Fruit fly (Drosophila melanogaster) whole organism, embryonic: Measurements from ENCODE around the gene CG45066.
A peak's percentile ranks its signal among the peaks of the same experiment; 100 is the strongest.

Source experiments
- Abd-B ChIP-seq: fragments of 200-800 bp; sonication (Bioruptor generic); optimal IDR thresholded peaks from 2 replicates; lab custom pipeline; 2018; ENCODE audit warnings: missing biosample characterization, mild to moderate bottlenecking, missing genetic modification characterization, moderate library complexity
- Atf3 ChIP-seq: fragments of 200-800 bp; sonication (Bioruptor generic); optimal IDR thresholded peaks from 3 replicates; lab custom pipeline; 2016; ENCODE audit warnings: missing biosample characterization, missing genetic modification characterization
- Bdp1 ChIP-seq: fragments of 200-800 bp; sonication (Bioruptor generic); optimal IDR thresholded peaks from 3 replicates; lab custom pipeline; 2016; ENCODE audit warnings: missing biosample characterization, missing genetic modification characterization
- CG10267 ChIP-seq: fragments of 200-800 bp; sonication (Bioruptor generic); optimal IDR thresholded peaks from 2 replicates; lab custom pipeline; 2018; ENCODE audit warnings: missing biosample characterization, mild to moderate bottlenecking, missing genetic modification characterization, moderate library complexity
- CG10274 ChIP-seq: fragments of 200-800 bp; sonication (Bioruptor generic); optimal IDR thresholded peaks from 3 replicates; lab custom pipeline; 2017; ENCODE audit warnings: missing biosample characterization, mild to moderate bottlenecking, missing genetic modification characterization
- CG12769 ChIP-seq: fragments of 200-800 bp; sonication (Bioruptor generic); optimal IDR thresholded peaks from 2 replicates; lab custom pipeline; 2019; ENCODE audit warnings: missing biosample characterization, mild to moderate bottlenecking, missing genetic modification characterization, moderate library complexity
- CG16779 ChIP-seq: fragments of 200-800 bp; sonication (Bioruptor generic); IDR thresholded peaks from 2 replicates; pipeline ENCODE4 v1.3.6; 2022; ENCODE audit warnings: missing biosample characterization, missing genetic modification characterization
- CG16815 ChIP-seq: fragments of 200-800 bp; sonication (Bioruptor generic); optimal IDR thresholded peaks from 3 replicates; lab custom pipeline; 2017; ENCODE audit warnings: missing biosample characterization, mild to moderate bottlenecking, missing genetic modification characterization
- CG17361 ChIP-seq: fragments of 200-800 bp; sonication (Bioruptor generic); IDR thresholded peaks from 3 replicates; pipeline ENCODE4 v1.3.6; 2022; ENCODE audit warnings: missing biosample characterization, missing genetic modification characterization
- CG17385 ChIP-seq: fragments of 200-800 bp; sonication (Bioruptor generic); optimal IDR thresholded peaks from 3 replicates; lab custom pipeline; 2018; ENCODE audit warnings: missing biosample characterization, mild to moderate bottlenecking, missing genetic modification characterization
- CG17829 ChIP-seq: fragments of 200-800 bp; optimal IDR thresholded peaks from 2 replicates; lab custom pipeline; 2019; ENCODE audit warnings: missing biosample characterization, mild to moderate bottlenecking, missing genetic modification characterization, moderate library complexity
- CG18599 ChIP-seq: fragments of 200-800 bp; sonication (Bioruptor generic); optimal IDR thresholded peaks from 3 replicates; lab custom pipeline; 2017; ENCODE audit warnings: missing biosample characterization, missing genetic modification characterization, mild to moderate bottlenecking, moderate library complexity, missing genetic modification reagents
- CG18619 ChIP-seq: fragments of 200-800 bp; sonication (Bioruptor generic); optimal IDR thresholded peaks from 3 replicates; lab custom pipeline; 2017; ENCODE audit warnings: missing biosample characterization, mild to moderate bottlenecking, missing genetic modification characterization
- CG2202 ChIP-seq: fragments of 200-800 bp; sonication (Bioruptor generic); optimal IDR thresholded peaks from 2 replicates; lab custom pipeline; 2018; ENCODE audit warnings: missing biosample characterization, mild to moderate bottlenecking, missing genetic modification characterization
- CG2889 ChIP-seq: fragments of 200-800 bp; sonication (Bioruptor generic); IDR thresholded peaks from 3 replicates; pipeline ENCODE4 v1.3.6; 2022; ENCODE audit warnings: missing biosample characterization, missing genetic modification characterization
- CG3065 ChIP-seq: fragments of 200-800 bp; sonication (Bioruptor generic); optimal IDR thresholded peaks from 2 replicates; lab custom pipeline; 2016; ENCODE audit warnings: missing biosample characterization, missing genetic modification characterization
- CG31365 ChIP-seq: fragments of 200-800 bp; sonication (Bioruptor generic); optimal IDR thresholded peaks from 2 replicates; lab custom pipeline; 2018; ENCODE audit warnings: missing biosample characterization, mild to moderate bottlenecking, missing genetic modification characterization
- CG31441 ChIP-seq: fragments of 200-800 bp; sonication (Bioruptor generic); IDR thresholded peaks from 2 replicates; pipeline ENCODE4 v1.3.6; 2022; ENCODE audit warnings: missing biosample characterization, missing genetic modification characterization
- CG32772 ChIP-seq: fragments of 200-800 bp; sonication (Bioruptor generic); IDR thresholded peaks from 2 replicates; pipeline ENCODE4 v1.3.6; 2022; ENCODE audit warnings: missing biosample characterization, missing genetic modification characterization
- CG7839 ChIP-seq: fragments of 200-800 bp; sonication (Bioruptor generic); optimal IDR thresholded peaks from 3 replicates; lab custom pipeline; 2018; ENCODE audit warnings: missing biosample characterization, mild to moderate bottlenecking, missing genetic modification characterization, moderate library complexity
- CG9215 ChIP-seq: fragments of 200-800 bp; sonication (Bioruptor generic); IDR thresholded peaks from 2 replicates; pipeline ENCODE4 v1.3.6; 2022; ENCODE audit warnings: missing biosample characterization, missing genetic modification characterization
- CG9437 ChIP-seq: fragments of 200-800 bp; sonication (Bioruptor generic); optimal IDR thresholded peaks from 2 replicates; lab custom pipeline; 2018; ENCODE audit warnings: missing biosample characterization, mild to moderate bottlenecking, missing genetic modification characterization
- CG9609 ChIP-seq: fragments of 200-800 bp; sonication (Bioruptor generic); optimal IDR thresholded peaks from 3 replicates; lab custom pipeline; 2016; ENCODE audit warnings: missing biosample characterization, missing genetic modification characterization
- CG9797 ChIP-seq: fragments of 200-800 bp; sonication (Bioruptor generic); optimal IDR thresholded peaks from 3 replicates; lab custom pipeline; 2018; ENCODE audit warnings: missing biosample characterization, mild to moderate bottlenecking, missing genetic modification characterization
- Dip3 ChIP-seq: fragments of 200-800 bp; sonication (Bioruptor generic); optimal IDR thresholded peaks from 3 replicates; lab custom pipeline; 2016; ENCODE audit warnings: missing biosample characterization, missing genetic modification characterization
- Dref ChIP-seq: fragments of 200-800 bp; sonication (Bioruptor generic); IDR thresholded peaks from 2 replicates; pipeline ENCODE4 v1.3.6; 2022; ENCODE audit warnings: missing biosample characterization, missing genetic modification characterization
- Gsc ChIP-seq: fragments of 200-800 bp; sonication (Bioruptor generic); IDR thresholded peaks from 2 replicates; pipeline ENCODE4 v1.3.6; 2022; ENCODE audit warnings: missing biosample characterization, missing genetic modification characterization
- HLH54F ChIP-seq: fragments of 200-800 bp; sonication (Bioruptor generic); optimal IDR thresholded peaks from 3 replicates; lab custom pipeline; 2016; ENCODE audit warnings: missing biosample characterization, missing genetic modification characterization
- HLHmδ ChIP-seq: fragments of 200-800 bp; sonication (Bioruptor generic); optimal IDR thresholded peaks from 2 replicates; lab custom pipeline; 2018; ENCODE audit warnings: missing biosample characterization, mild to moderate bottlenecking, missing genetic modification characterization, moderate library complexity
- HmgZ ChIP-seq: fragments of 200-800 bp; sonication (Bioruptor generic); optimal IDR thresholded peaks from 2 replicates; lab custom pipeline; 2018; ENCODE audit warnings: missing biosample characterization, mild to moderate bottlenecking, missing genetic modification characterization
- MTF-1 ChIP-seq: fragments of 200-800 bp; sonication (Bioruptor generic); optimal IDR thresholded peaks from 2 replicates; lab custom pipeline; 2018; ENCODE audit warnings: missing biosample characterization, mild to moderate bottlenecking, missing genetic modification characterization, borderline replicate concordance
- Mrtf ChIP-seq: fragments of 200-800 bp; sonication (Bioruptor generic); IDR thresholded peaks from 3 replicates; pipeline ENCODE4 v1.3.6; 2022; ENCODE audit warnings: missing biosample characterization, missing genetic modification characterization
- Neu2 ChIP-seq: fragments of 200-800 bp; sonication (Bioruptor generic); optimal IDR thresholded peaks from 3 replicates; lab custom pipeline; 2016; ENCODE audit warnings: missing biosample characterization, missing genetic modification characterization, borderline replicate concordance
- Ravus ChIP-seq: fragments of 200-800 bp; sonication (Bioruptor generic); IDR thresholded peaks from 2 replicates; pipeline ENCODE4 v1.3.6; 2022; ENCODE audit warnings: missing biosample characterization, missing genetic modification characterization
- Sin3A ChIP-seq: fragments of >200 bp; optimal IDR thresholded peaks from 2 replicates; lab custom pipeline; 2018
- Sry-β ChIP-seq: fragments of 200-800 bp; sonication (Bioruptor generic); optimal IDR thresholded peaks from 2 replicates; lab custom pipeline; 2018; ENCODE audit warnings: missing biosample characterization, mild to moderate bottlenecking, missing genetic modification characterization, moderate library complexity
- cas ChIP-seq: fragments of 200-800 bp; sonication (Bioruptor generic); IDR thresholded peaks from 2 replicates; pipeline ENCODE4 v1.3.6; 2022; ENCODE audit warnings: missing biosample characterization, missing genetic modification characterization
- chinmo ChIP-seq: fragments of 200-800 bp; sonication (Bioruptor generic); IDR thresholded peaks from 4 replicates; pipeline ENCODE4 v1.3.6; 2022; ENCODE audit warnings: missing biosample characterization, missing genetic modification characterization; ENCODE audit not compliant: partially characterized antibody
- ems ChIP-seq: fragments of 200-800 bp; sonication (Bioruptor generic); optimal IDR thresholded peaks from 3 replicates; lab custom pipeline; 2016; ENCODE audit warnings: missing biosample characterization, missing genetic modification characterization
- h ChIP-seq: fragments of >200 bp; optimal IDR thresholded peaks from 2 replicates; lab custom pipeline; 2017
- insv ChIP-seq, 2 experiments: fragments of 200-800 bp; sonication (Bioruptor generic); optimal IDR thresholded peaks; 3 replicates each; lab custom pipeline; 2016 to 2018; ENCODE audit warnings: missing biosample characterization in 2 of 2, missing genetic modification characterization in 2 of 2
- pho ChIP-seq: fragments of 200-800 bp; sonication (Bioruptor generic); optimal IDR thresholded peaks from 2 replicates; lab custom pipeline; 2016; ENCODE audit warnings: missing biosample characterization, missing genetic modification characterization
- ranshi ChIP-seq: fragments of 200-800 bp; sonication (Bioruptor generic); IDR thresholded peaks from 2 replicates; pipeline ENCODE4 v1.3.6; 2022; ENCODE audit warnings: missing biosample characterization, missing genetic modification characterization
- repo ChIP-seq: fragments of 200-800 bp; sonication (Bioruptor generic); optimal IDR thresholded peaks from 2 replicates; lab custom pipeline; 2016; ENCODE audit warnings: missing biosample characterization, missing genetic modification characterization
- sc ChIP-seq, 3 experiments: fragments of >200 bp in 2 of 3; fragments of 200-800 bp in 1 of 3; sonication (Bioruptor generic) in 1 of 3; optimal IDR thresholded peaks; 2 replicates in 2 of 3; 3 replicates in 1 of 3; lab custom pipeline; 2017; ENCODE audit warnings: mild to moderate bottlenecking in 1 of 3, missing biosample characterization in 1 of 3, missing genetic modification characterization in 1 of 3, missing genetic modification reagents in 1 of 3
- schlank ChIP-seq: fragments of 200-800 bp; sonication (Bioruptor generic); optimal IDR thresholded peaks from 2 replicates; lab custom pipeline; 2018; ENCODE audit warnings: missing biosample characterization, mild to moderate bottlenecking, missing genetic modification characterization
- sens-2 ChIP-seq: fragments of 200-800 bp; sonication (Bioruptor generic); IDR thresholded peaks from 2 replicates; pipeline ENCODE4 v1.3.6; 2022; ENCODE audit warnings: missing biosample characterization, missing genetic modification characterization
- slou ChIP-seq: fragments of 200-800 bp; sonication (Bioruptor generic); optimal IDR thresholded peaks from 3 replicates; lab custom pipeline; 2016; ENCODE audit warnings: missing biosample characterization, missing genetic modification characterization
- sug ChIP-seq: fragments of 200-800 bp; optimal IDR thresholded peaks from 2 replicates; lab custom pipeline; 2019; ENCODE audit warnings: missing biosample characterization, mild to moderate bottlenecking, missing genetic modification characterization, moderate library complexity
- ttk ChIP-seq: fragments of 200-800 bp; sonication (Bioruptor generic); IDR thresholded peaks from 2 replicates; pipeline ENCODE4 v2.1.2; 2022; ENCODE audit warnings: missing biosample characterization, missing genetic modification characterization
- unpg ChIP-seq: fragments of 200-800 bp; sonication (Bioruptor generic); optimal IDR thresholded peaks from 3 replicates; lab custom pipeline; 2018; ENCODE audit warnings: missing biosample characterization, mild to moderate bottlenecking, missing genetic modification characterization, moderate library complexity
- vfl ChIP-seq: fragments of 200-800 bp; sonication (Bioruptor generic); optimal IDR thresholded peaks from 2 replicates; lab custom pipeline; 2016; ENCODE audit warnings: missing biosample characterization, missing genetic modification characterization

The CG45066 gene

DNA sequence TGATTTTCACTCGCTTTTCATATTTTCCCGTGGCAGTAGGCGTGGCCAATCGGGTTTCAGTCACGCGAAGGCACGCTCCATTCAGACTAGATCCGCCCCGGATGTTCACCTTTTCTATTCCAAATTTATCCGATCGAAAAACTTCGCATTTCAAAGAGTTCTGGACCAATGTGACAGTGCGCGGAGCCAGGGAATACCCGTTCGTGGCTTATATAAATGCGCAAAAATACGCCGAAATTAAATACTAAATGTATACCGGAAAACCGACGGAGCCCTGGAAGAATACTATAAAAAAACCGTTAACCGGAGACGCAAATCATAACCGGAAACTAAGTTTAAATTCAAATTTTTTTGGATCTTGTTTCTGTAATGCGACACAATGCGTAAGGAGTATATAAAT is 16.5 kb upstream of the CG45066 start, which contains the start of gene promL (continued):
- TF ChIP-seq CG12769 (tag; lab: Kevin White, UChicago) (peak; percentile 47), Atf3 (GFP tag; lab: Kevin White, UChicago) (peak; percentile 18), CG2889 (GFP tag; lab: Robert Waterston, UW) (no peak), CG7839 (tag; lab: Kevin White, UChicago) (peak; percentile 47), Sin3A (lab: Kevin White, UChicago) (peak; percentile 42), CG9797 (GFP tag; lab: Kevin White, UChicago) (peak; percentile 97), CG10267 (tag; lab: Kevin White, UChicago) (peak; percentile 69), CG10274 (no peak), sens-2 (GFP tag; lab: Robert Waterston, UW) (no peak), HLH54F (GFP tag; lab: Kevin White, UChicago) (peak; percentile 42), ttk (GFP tag; lab: Robert Waterston, UW) (no peak), schlank (tag; lab: Kevin White, UChicago) (no peak), vfl (no peak), Bdp1 (GFP tag; lab: Kevin White, UChicago) (peak; percentile 57), unpg (GFP tag; lab: Kevin White, UChicago) (peak; percentile 61), HLHmδ (GFP tag; lab: Kevin White, UChicago) (no peak), CG18599 (GFP tag; lab: Kevin White, UChicago) (peak; percentile 71), CG2202 (tag; lab: Kevin White, UChicago) (peak; percentile 2), CG32772 (GFP tag; lab: Robert Waterston, UW) (no peak), CG17361 (GFP tag; lab: Robert Waterston, UW) (peak; percentile 60; the same call in 1 of the 3 replicates), CG9215 (GFP tag; lab: Robert Waterston, UW) (no peak), CG18619 (GFP tag; lab: Kevin White, UChicago) (peak; percentile 64), HmgZ (peak; percentile 80), CG31365 (tag; lab: Kevin White, UChicago) (peak; percentile 37), sc (optimal IDR thresholded peaks at IDR 0.05; lab: Kevin White, UChicago) (no peak), sc (GFP tag; optimal IDR thresholded peaks at IDR 0.05; lab: Kevin White, UChicago) (no peak), CG16779 (GFP tag; lab: Robert Waterston, UW) (no peak), cas (no peak), repo (GFP tag; lab: Kevin White, UChicago) (peak; percentile 48), slou (GFP tag; lab: Kevin White, UChicago) (no peak), CG3065 (no peak), Abd-B (GFP tag; lab: Kevin White, UChicago) (no peak), Dref (GFP tag; lab: Robert Waterston, UW) (no peak), Dip3 (no peak), sug (peak; percentile 71), CG31441 (GFP tag; lab: Robert Waterston, UW) (peak; percentile 70), h (no peak), Mrtf (GFP tag; lab: Robert Waterston, UW) (no peak), pho (GFP tag; lab: Kevin White, UChicago) (peak; percentile 31), CG9609 (GFP tag; lab: Kevin White, UChicago) (no peak), CG9437 (peak; percentile 50), insv (GFP tag; optimal IDR thresholded peaks at IDR 0.05; lab: Kevin White, UChicago) (peak in 1 of 2 experiments; percentile 55), CG16815 (GFP tag; lab: Kevin White, UChicago) (no peak), chinmo (0 out of 4 replicates have a peak, but pooled peaks have one; percentile 61), CG17385 (GFP tag; lab: Kevin White, UChicago) (peak; percentile 48), Neu2 (GFP tag; lab: Kevin White, UChicago) (no peak), MTF-1 (GFP tag; lab: Kevin White, UChicago) (peak; percentile 55), Gsc (GFP tag; lab: Robert Waterston, UW) (no peak), Sry-β (GFP tag; lab: Kevin White, UChicago) (no peak), Ravus (GFP tag; lab: Robert Waterston, UW) (no peak), CG17829 (tag; lab: Kevin White, UChicago) (peak; percentile 75), ranshi (GFP tag; lab: Robert Waterston, UW) (no peak; the same call in 1 of the 2 replicates), ems (GFP tag; lab: Kevin White, UChicago) (peak; percentile 66)
